Fruit fly (Drosophila melanogaster) whole organism: ENCODE measurements around the gene Nazo.

Experiments
- pan ChIP-seq: fragments of >200 bp; optimal IDR thresholded peaks from 2 replicates; lab custom pipeline; 2017
- psq ChIP-seq: fragments of >200 bp; optimal IDR thresholded peaks from 2 replicates; lab custom pipeline; 2017

dm6 chr3R:8313038-8313437 lies 25.4 kb downstream of the Nazo start, which contains the start of gene CG7483:
- TF ChIP-seq pan (lab: Kevin White, UChicago): no peak
- TF ChIP-seq psq (lab: Kevin White, UChicago): no peak
